Worm (Caenorhabditis elegans): ENCODE data around the gene R160.6.
A peak's percentile ranks its signal among the peaks of the same experiment; 100 is the strongest.
"Not testable (repeated sequence)": the region's sequence is repeated elsewhere in the genome, so short reads cannot be mapped to it uniquely, and the experiment has no call there.

Gene R160.6

ce11 chrX:4395073-4395850 lies 22.2 kb upstream of the R160.6 start (continued):
- TF ChIP-seq Y53G8AR.9 (GFP tag; conservative IDR thresholded peaks at IDR 0.05) (peak; percentile 58; the same call in 1 of the 2 replicates), F57A8.1 (GFP tag; optimal IDR thresholded peaks at IDR 0.05) (no peak)

- 0 out of 2 replicates have a peak, but pooled peaks have one; percentile 12 for TF ChIP-seq dox-1 (GFP tag; IDR thresholded peaks at IDR 0.05)
- TF ChIP-seq hmg-1.2 (GFP tag; IDR thresholded peaks at IDR 0.05) = peak; percentile 58
- TF ChIP-seq snpc-4 (GFP tag; optimal IDR thresholded peaks at IDR 0.05) = not testable (repeated sequence)
- TF ChIP-seq snpc-4 (tag; optimal IDR thresholded peaks at IDR 0.05) = peak in 2 of 4 experiments; percentile 67 to 75
These were observed 21.5 kb upstream of the R160.6 start for ce11 chrX:4394505-4394904.

ce11 chrX:4391680-4392079 lies 18.7 kb upstream of the R160.6 start:
- no peak for TF ChIP-seq hsf-1 (GFP tag; IDR thresholded peaks at IDR 0.05)
- TF ChIP-seq ceh-100 (GFP tag; IDR thresholded peaks at IDR 0.05) = no peak
- TF ChIP-seq zfh-2 (GFP tag; conservative IDR thresholded peaks at IDR 0.05) = peak; percentile 33; the same call in 1 of the 2 replicates

ce11 chrX:4388834-4389409 lies 15.9 kb upstream of the R160.6 start, which contains the start of gene dpy-23:
Gene dpy-23 (plus strand): TSS chrX:4389359.
- peak; percentile 84 for TF ChIP-seq cebp-1 (GFP tag; IDR thresholded peaks at IDR 0.05)
- TF ChIP-seq cebp-1 (tag; optimal IDR thresholded peaks at IDR 0.05) = peak; percentile 96
- TF ChIP-seq hlh-12 (tag; optimal IDR thresholded peaks at IDR 0.05) = no peak
- TF ChIP-seq egl-18 (GFP tag; IDR thresholded peaks at IDR 0.05) = no peak
- peak; percentile 4 for TF ChIP-seq F52B5.7 (tag; optimal IDR thresholded peaks at IDR 0.05)
- no peak for TF ChIP-seq hlh-26 (GFP tag; conservative IDR thresholded peaks at IDR 0.05)
- peak in 1 of 2 experiments; percentile 59 for TF ChIP-seq let-607 (tag; optimal IDR thresholded peaks at IDR 0.05)
- TF ChIP-seq B0336.3 (GFP tag; IDR thresholded peaks at IDR 0.05) = peak; percentile 81
- peak; percentile 51 for TF ChIP-seq lin-54 (GFP tag; optimal IDR thresholded peaks at IDR 0.05)
- TF ChIP-seq efl-1 (GFP tag; optimal IDR thresholded peaks at IDR 0.05) = no peak
- no peak for TF ChIP-seq nhr-120 (GFP tag; IDR thresholded peaks at IDR 0.05)
- peak; percentile 42 for TF ChIP-seq snpc-4 (GFP tag; optimal IDR thresholded peaks at IDR 0.05)
- TF ChIP-seq snpc-4 (tag; optimal IDR thresholded peaks at IDR 0.05) = peak; percentile 2 to 55 (median 53)
- no peak for TF ChIP-seq ztf-25 (GFP tag; IDR thresholded peaks at IDR 0.05)
- peak; percentile 16 for TF ChIP-seq die-1 (tag; optimal IDR thresholded peaks at IDR 0.05)
- TF ChIP-seq F39B2.1 (GFP tag; IDR thresholded peaks at IDR 0.05) = no peak
- TF ChIP-seq lsy-27 (tag; optimal IDR thresholded peaks at IDR 0.05; ENCODE audit: borderline replicate concordance, insufficient read depth) = no peak
- TF ChIP-seq lin-26 (GFP tag; IDR thresholded peaks at IDR 0.05) = peak; percentile 76; the same call in 1 of the 2 replicates
- TF ChIP-seq him-1 (tag; optimal IDR thresholded peaks at IDR 0.05) = no peak
- no peak for TF ChIP-seq mxl-1 (tag; optimal IDR thresholded peaks at IDR 0.05)
- TF ChIP-seq aptf-3 (GFP tag; IDR thresholded peaks at IDR 0.05) = no peak
- TF ChIP-seq F22D6.2 (tag; optimal IDR thresholded peaks at IDR 0.05) = peak; percentile 35
- TF ChIP-seq F57A8.1 (GFP tag; optimal IDR thresholded peaks at IDR 0.05) = no peak
- TF ChIP-seq rpc-1 (optimal IDR thresholded peaks at IDR 0.05) = no peak
- no peak for TF ChIP-seq rpc-1 (tag; optimal IDR thresholded peaks at IDR 0.05)
- TF ChIP-seq akir-1 (GFP tag; optimal IDR thresholded peaks at IDR 0.05) = no peak
- TF ChIP-seq let-526 (GFP tag; IDR thresholded peaks at IDR 0.05) = peak; percentile 54; the same call in 1 of the 2 replicates
- peak; percentile 33 for TF ChIP-seq pha-4 (tag; optimal IDR thresholded peaks at IDR 0.05)
- TF ChIP-seq T07F8.4 (tag; optimal IDR thresholded peaks at IDR 0.05) = no peak
- TF ChIP-seq nhr-27 (tag; optimal IDR thresholded peaks at IDR 0.05) = no peak
- TF ChIP-seq attf-5 (GFP tag; optimal IDR thresholded peaks at IDR 0.05) = peak; percentile 93
- peak; percentile 38 for TF ChIP-seq tlf-1 (GFP tag; optimal IDR thresholded peaks at IDR 0.05)
- peak; percentile 89 for TF ChIP-seq lin-40 (tag; optimal IDR thresholded peaks at IDR 0.05)
- TF ChIP-seq madf-3 (GFP tag; IDR thresholded peaks at IDR 0.05) = peak; percentile 85
- TF ChIP-seq nfya-2 (GFP tag; IDR thresholded peaks at IDR 0.05) = no peak
- peak; percentile 99 for TF ChIP-seq zfh-2 (GFP tag; conservative IDR thresholded peaks at IDR 0.05)

All from whole organism, young adult.